Fruit fly (Drosophila melanogaster) whole organism: Measurements from ENCODE around the gene CG14427.

Experiments
- CG8478 ChIP-seq: fragments of >200 bp; optimal IDR thresholded peaks from 2 replicates; lab custom pipeline; 2018; ENCODE audit warnings: inconsistent platforms
- Dll ChIP-seq: fragments of >200 bp; optimal IDR thresholded peaks from 2 replicates; lab custom pipeline; 2017
- EcR ChIP-seq, 2 experiments: fragments of >200 bp; optimal IDR thresholded peaks; 2 replicates each; lab custom pipeline; 2017; ENCODE audit warnings: missing biosample characterization in 2 of 2, missing genetic modification characterization in 2 of 2, missing genetic modification reagents in 2 of 2
- pan ChIP-seq: fragments of >200 bp; optimal IDR thresholded peaks from 2 replicates; lab custom pipeline; 2017
- psq ChIP-seq: fragments of >200 bp; optimal IDR thresholded peaks from 2 replicates; lab custom pipeline; 2017
- usp ChIP-seq: fragments of >200 bp; optimal IDR thresholded peaks from 2 replicates; lab custom pipeline; 2017; ENCODE audit warnings: missing biosample characterization, missing genetic modification characterization, mixed read lengths

- TF ChIP-seq pan (no peak), usp (GFP tag; lab: Kevin White, UChicago) (no peak), CG8478 (lab: Kevin White, UChicago) (no peak), psq (no peak), EcR (GFP tag; optimal IDR thresholded peaks at IDR 0.05; lab: Kevin White, UChicago) (no peak), Dll (lab: Kevin White, UChicago) (no peak)
Observed at dm6 chrX:7049087-7049486, 8.7 kb downstream of the CG14427 start, which contains the start of gene nullo.
